Worm (Caenorhabditis elegans) whole organism, L2 larva: ENCODE data around the gene C25H3.3.

Experiments
- C34F6.9 ChIP-seq: fragments of 150-350 bp; optimal IDR thresholded peaks from 2 replicates; lab custom pipeline; 2014; ENCODE audit warnings: missing biosample characterization, missing genetic modification characterization
- F13H6.1 ChIP-seq: sonication (generic microtip); optimal IDR thresholded peaks from 2 replicates; lab custom pipeline; 2016; ENCODE audit warnings: missing genetic modification characterization, missing compliant biosample characterization
- R02D3.7 ChIP-seq: fragments of 150-350 bp; optimal IDR thresholded peaks from 2 replicates; lab custom pipeline; 2014; ENCODE audit warnings: missing biosample characterization, missing genetic modification characterization
- Y55F3AM.14 ChIP-seq: fragments of 200-800 bp; sonication (Bioruptor generic); optimal IDR thresholded peaks from 2 replicates; lab custom pipeline; 2018; ENCODE audit warnings: mild to moderate bottlenecking, missing genetic modification characterization, missing compliant biosample characterization
- ZK546.5 ChIP-seq: sonication (generic microtip); optimal IDR thresholded peaks from 2 replicates; lab custom pipeline; 2017; ENCODE audit warnings: missing biosample characterization, missing genetic modification characterization
- alr-1 ChIP-seq: fragments of 150-350 bp; optimal IDR thresholded peaks from 2 replicates; lab custom pipeline; 2014; ENCODE audit warnings: missing biosample characterization, missing genetic modification characterization
- aly-2 ChIP-seq: fragments of 150-350 bp; optimal IDR thresholded peaks from 2 replicates; lab custom pipeline; 2014; ENCODE audit warnings: missing biosample characterization, missing genetic modification characterization
- ama-1 ChIP-seq: fragments of 150-350 bp; optimal IDR thresholded peaks from 2 replicates; lab custom pipeline; 2018; ENCODE audit warnings: inconsistent platforms
- blmp-1 ChIP-seq: sonication (generic microtip); optimal IDR thresholded peaks from 2 replicates; lab custom pipeline; 2017; ENCODE audit warnings: missing genetic modification characterization, mild to moderate bottlenecking, missing compliant biosample characterization, antibody characterized with exemption, moderate library complexity; ENCODE audit not compliant: insufficient read depth
- ceh-16 ChIP-seq: fragments of 150-350 bp; optimal IDR thresholded peaks from 2 replicates; lab custom pipeline; 2014; ENCODE audit warnings: missing biosample characterization, missing genetic modification characterization
- ceh-82 ChIP-seq: fragments of 150-350 bp; optimal IDR thresholded peaks from 2 replicates; lab custom pipeline; 2014; ENCODE audit warnings: missing biosample characterization, missing genetic modification characterization
- crh-2 ChIP-seq: sonication (generic microtip); optimal IDR thresholded peaks from 2 replicates; lab custom pipeline; 2017; ENCODE audit warnings: missing biosample characterization, missing genetic modification characterization
- dmd-4 ChIP-seq: sonication (generic microtip); optimal IDR thresholded peaks from 2 replicates; lab custom pipeline; 2017; ENCODE audit warnings: missing biosample characterization, missing genetic modification characterization
- egl-27 ChIP-seq: sonication (generic microtip); optimal IDR thresholded peaks from 3 replicates; lab custom pipeline; 2017; ENCODE audit warnings: missing biosample characterization, missing genetic modification reagents, missing genetic modification characterization
- elt-1 ChIP-seq: fragments of 150-350 bp; optimal IDR thresholded peaks from 2 replicates; lab custom pipeline; 2014; ENCODE audit warnings: missing biosample characterization, missing genetic modification characterization
- elt-3 ChIP-seq: sonication (generic microtip); optimal IDR thresholded peaks from 2 replicates; lab custom pipeline; 2017; ENCODE audit warnings: missing biosample characterization, missing genetic modification characterization
- fos-1 ChIP-seq: fragments of 150-350 bp; optimal IDR thresholded peaks from 2 replicates; lab custom pipeline; 2014; ENCODE audit warnings: missing biosample characterization, missing genetic modification characterization
- lin-11 ChIP-seq: fragments of 150-350 bp; sonication (generic microtip); optimal IDR thresholded peaks from 2 replicates; lab custom pipeline; 2014; ENCODE audit warnings: missing biosample characterization, missing genetic modification characterization, inconsistent platforms, mixed read lengths
- lin-39 ChIP-seq: fragments of 150-350 bp; optimal IDR thresholded peaks from 2 replicates; lab custom pipeline; 2014; ENCODE audit warnings: missing biosample characterization, missing genetic modification reagents, missing genetic modification characterization
- lsy-2 ChIP-seq, 2 experiments: fragments of 150-350 bp in 1 of 2; sonication (generic microtip) in 1 of 2; optimal IDR thresholded peaks; 2 replicates each; lab custom pipeline; 2014 to 2017; ENCODE audit warnings: missing biosample characterization in 2 of 2, missing genetic modification characterization in 2 of 2
- mab-5 ChIP-seq: fragments of 150-350 bp; optimal IDR thresholded peaks from 2 replicates; lab custom pipeline; 2014; ENCODE audit warnings: missing biosample characterization, missing genetic modification characterization
- mbf-1 ChIP-seq: sonication (generic microtip); optimal IDR thresholded peaks from 2 replicates; lab custom pipeline; 2017; ENCODE audit warnings: missing biosample characterization, missing genetic modification characterization
- mdl-1 ChIP-seq, 2 experiments: fragments of 150-350 bp in 1 of 2; sonication (generic microtip) in 1 of 2; optimal IDR thresholded peaks; 2 replicates each; lab custom pipeline; 2017; ENCODE audit warnings: missing biosample characterization in 2 of 2, missing genetic modification characterization in 2 of 2
- nhr-10 ChIP-seq: sonication (generic microtip); optimal IDR thresholded peaks from 2 replicates; lab custom pipeline; 2017; ENCODE audit warnings: missing biosample characterization, missing genetic modification characterization
- nhr-11 ChIP-seq: fragments of 150-350 bp; optimal IDR thresholded peaks from 2 replicates; lab custom pipeline; 2014; ENCODE audit warnings: missing biosample characterization, missing genetic modification characterization
- nhr-12 ChIP-seq: fragments of 150-350 bp; optimal IDR thresholded peaks from 2 replicates; lab custom pipeline; 2014; ENCODE audit warnings: missing biosample characterization, missing genetic modification characterization
- nhr-21 ChIP-seq: fragments of 150-350 bp; optimal IDR thresholded peaks from 2 replicates; lab custom pipeline; 2014; ENCODE audit warnings: missing biosample characterization, missing genetic modification characterization
- nhr-23 ChIP-seq: fragments of 150-350 bp; optimal IDR thresholded peaks from 2 replicates; lab custom pipeline; 2014; ENCODE audit warnings: missing biosample characterization, missing genetic modification reagents, missing genetic modification characterization
- nhr-237 ChIP-seq: fragments of 150-350 bp; optimal IDR thresholded peaks from 2 replicates; lab custom pipeline; 2014; ENCODE audit warnings: missing biosample characterization, missing genetic modification characterization
- nhr-25 ChIP-seq: fragments of 150-350 bp; sonication (generic microtip); optimal IDR thresholded peaks from 3 replicates; lab custom pipeline; 2014; ENCODE audit warnings: missing biosample characterization, missing genetic modification characterization
- nhr-6 ChIP-seq: fragments of 150-350 bp; optimal IDR thresholded peaks from 2 replicates; lab custom pipeline; 2014; ENCODE audit warnings: missing biosample characterization, missing genetic modification characterization
- nhr-77 ChIP-seq: fragments of 150-350 bp; optimal IDR thresholded peaks from 2 replicates; lab custom pipeline; 2014; ENCODE audit warnings: missing biosample characterization, missing genetic modification characterization
- peb-1 ChIP-seq: fragments of 150-350 bp; optimal IDR thresholded peaks from 2 replicates; lab custom pipeline; 2014; ENCODE audit warnings: missing biosample characterization, missing genetic modification characterization
- sem-4 ChIP-seq: fragments of 150-350 bp; optimal IDR thresholded peaks from 2 replicates; lab custom pipeline; 2014; ENCODE audit warnings: missing biosample characterization, missing genetic modification reagents, missing genetic modification characterization
- skn-1 ChIP-seq: sonication (generic microtip); optimal IDR thresholded peaks from 2 replicates; lab custom pipeline; 2017; ENCODE audit warnings: missing biosample characterization, missing genetic modification characterization
- sma-3 ChIP-seq: sonication (generic microtip); optimal IDR thresholded peaks from 2 replicates; lab custom pipeline; 2016; ENCODE audit warnings: missing genetic modification reagents, missing genetic modification characterization, missing compliant biosample characterization
- sma-9 ChIP-seq, 2 experiments: fragments of 150-350 bp in 1 of 2; sonication (generic microtip) in 1 of 2; optimal IDR thresholded peaks; 2 replicates each; lab custom pipeline; 2014 to 2016; ENCODE audit warnings: missing genetic modification characterization in 2 of 2, mild to moderate bottlenecking in 1 of 2, missing biosample characterization in 1 of 2, missing compliant biosample characterization in 1 of 2, missing genetic modification reagents in 1 of 2, moderate library complexity in 1 of 2
- snpc-4 ChIP-seq: fragments of 150-350 bp; optimal IDR thresholded peaks from 2 replicates; lab custom pipeline; 2014; ENCODE audit warnings: missing biosample characterization, missing genetic modification characterization
- unc-39 ChIP-seq: fragments of 150-350 bp; optimal IDR thresholded peaks from 2 replicates; lab custom pipeline; 2014; ENCODE audit warnings: missing biosample characterization, missing genetic modification characterization
- unc-55 ChIP-seq: fragments of 150-350 bp; sonication (generic microtip); optimal IDR thresholded peaks from 3 replicates; lab custom pipeline; 2014; ENCODE audit warnings: missing biosample characterization, missing genetic modification reagents, missing genetic modification characterization
- unc-62 ChIP-seq: fragments of 150-350 bp; optimal IDR thresholded peaks from 2 replicates; lab custom pipeline; 2014; ENCODE audit warnings: missing biosample characterization, missing genetic modification reagents, missing genetic modification characterization
- ztf-1 ChIP-seq: fragments of 200-800 bp; sonication (Bioruptor generic); conservative IDR thresholded peaks from 2 replicates; pipeline ENCODE4 v1.3.6; 2022; ENCODE audit warnings: missing genetic modification characterization, missing compliant biosample characterization
- ztf-11 ChIP-seq: sonication (generic microtip); optimal IDR thresholded peaks from 2 replicates; lab custom pipeline; 2017; ENCODE audit warnings: missing biosample characterization, missing genetic modification characterization
- ztf-4 ChIP-seq: fragments of 150-350 bp; optimal IDR thresholded peaks from 2 replicates; lab custom pipeline; 2014; ENCODE audit warnings: missing biosample characterization, missing genetic modification characterization

The C25H3.3 gene

ce11 chrII:5708154-5708553, 14.2 kb downstream of the C25H3.3 start:
- no peak for TF ChIP-seq lin-39 (tag; lab: Kevin White, UChicago)
- no peak for TF ChIP-seq snpc-4 (tag; lab: Kevin White, UChicago)
- no peak for TF ChIP-seq nhr-12 (tag; lab: Kevin White, UChicago)
- no peak for TF ChIP-seq egl-27 (tag; lab: Kevin White, UChicago)
- no peak for TF ChIP-seq alr-1
- TF ChIP-seq unc-62 (GFP tag; lab: Kevin White, UChicago) = no peak
- no peak for TF ChIP-seq nhr-10 (tag; lab: Kevin White, UChicago)
- no peak for TF ChIP-seq unc-39 (tag; lab: Kevin White, UChicago)
- TF ChIP-seq ZK546.5 = no peak
- TF ChIP-seq fos-1 (tag; lab: Kevin White, UChicago) = no peak
- TF ChIP-seq lsy-2 (tag; optimal IDR thresholded peaks at IDR 0.05; lab: Kevin White, UChicago) = peak in 1 of 2 experiments; percentile 19
- TF ChIP-seq sma-3 = no peak
- peak; percentile 28 for TF ChIP-seq unc-55 (GFP tag; lab: Kevin White, UChicago)
- TF ChIP-seq ztf-4 (tag; lab: Kevin White, UChicago) = no peak
- peak; percentile 38 for TF ChIP-seq sem-4 (tag; lab: Kevin White, UChicago)
- peak; percentile 28 for TF ChIP-seq C34F6.9
- no peak for TF ChIP-seq peb-1 (tag; lab: Kevin White, UChicago)

ce11 chrII:5710835-5711234, 16.8 kb downstream of the C25H3.3 start:
- no peak for TF ChIP-seq unc-62 (GFP tag; lab: Kevin White, UChicago)
- no peak for TF ChIP-seq mdl-1 (tag; optimal IDR thresholded peaks at IDR 0.05; lab: Kevin White, UChicago)
- no peak for TF ChIP-seq nhr-10 (tag; lab: Kevin White, UChicago)
- TF ChIP-seq snpc-4 (tag; lab: Kevin White, UChicago) = no peak
- TF ChIP-seq peb-1 (tag; lab: Kevin White, UChicago) = no peak
- TF ChIP-seq dmd-4 (tag; lab: Kevin White, UChicago) = no peak
- TF ChIP-seq lsy-2 (tag; optimal IDR thresholded peaks at IDR 0.05; lab: Kevin White, UChicago) = no peak
- TF ChIP-seq skn-1 (tag; lab: Kevin White, UChicago) = no peak
- no peak for TF ChIP-seq mbf-1 (tag; lab: Kevin White, UChicago)
- TF ChIP-seq ztf-11 (tag; lab: Kevin White, UChicago) = no peak
- no peak for TF ChIP-seq C34F6.9
- TF ChIP-seq unc-55 (GFP tag; lab: Kevin White, UChicago) = no peak
- TF ChIP-seq mab-5 = no peak

ce11 chrII:5712126-5712525, 18.1 kb downstream of the C25H3.3 start:
- TF ChIP-seq egl-27 (tag; lab: Kevin White, UChicago) (no peak), nhr-77 (tag; lab: Kevin White, UChicago) (no peak), nhr-21 (peak; percentile 14), dmd-4 (tag; lab: Kevin White, UChicago) (no peak), unc-62 (GFP tag; lab: Kevin White, UChicago) (no peak)

- TF ChIP-seq nhr-77 (tag; lab: Kevin White, UChicago) (no peak), lin-11 (tag; lab: Kevin White, UChicago) (peak; percentile 76), sem-4 (tag; lab: Kevin White, UChicago) (peak; percentile 69), ama-1 (lab: Kevin White, UChicago) (peak; percentile 34), Y55F3AM.14 (GFP tag; lab: Kevin White, UChicago) (no peak), sma-3 (peak; percentile 53), nhr-21 (peak; percentile 8), elt-1 (tag; lab: Kevin White, UChicago) (no peak), ztf-11 (tag; lab: Kevin White, UChicago) (no peak), ceh-82 (tag; lab: Kevin White, UChicago) (no peak), crh-2 (peak; percentile 86), blmp-1 (no peak), nhr-12 (tag; lab: Kevin White, UChicago) (no peak), fos-1 (tag; lab: Kevin White, UChicago) (peak; percentile 24), ceh-16 (tag; lab: Kevin White, UChicago) (no peak), egl-27 (tag; lab: Kevin White, UChicago) (no peak), nhr-10 (tag; lab: Kevin White, UChicago) (no peak), ZK546.5 (peak; percentile 86), nhr-237 (no peak), snpc-4 (tag; lab: Kevin White, UChicago) (peak; percentile 72), nhr-11 (tag; lab: Kevin White, UChicago) (no peak), mbf-1 (tag; lab: Kevin White, UChicago) (no peak), nhr-6 (tag; lab: Kevin White, UChicago) (no peak), peb-1 (tag; lab: Kevin White, UChicago) (no peak), nhr-23 (tag; lab: Kevin White, UChicago) (no peak), mdl-1 (tag; optimal IDR thresholded peaks at IDR 0.05; lab: Kevin White, UChicago) (no peak), F13H6.1 (tag; lab: Kevin White, UChicago) (peak; percentile 38), ztf-1 (GFP tag; lab: Robert Waterston, UW) (no peak), R02D3.7 (tag; lab: Kevin White, UChicago) (no peak), elt-3 (tag; lab: Kevin White, UChicago) (no peak), sma-9 (GFP tag; optimal IDR thresholded peaks at IDR 0.05; lab: Kevin White, UChicago) (peak; percentile 52), sma-9 (tag; optimal IDR thresholded peaks at IDR 0.05; lab: Kevin White, UChicago) (no peak), nhr-25 (tag; lab: Kevin White, UChicago) (peak; percentile 63), dmd-4 (tag; lab: Kevin White, UChicago) (no peak), skn-1 (tag; lab: Kevin White, UChicago) (no peak), aly-2 (tag; lab: Kevin White, UChicago) (no peak), unc-55 (GFP tag; lab: Kevin White, UChicago) (peak; percentile 89)
Observed at ce11 chrII:5714807-5715206, 20.8 kb downstream of the C25H3.3 start, which contains the start of the genes tiar-1 and lelo-4. tiar-1 (minus strand) TSS chrII:5714823. lelo-4 (plus strand) TSS chrII:5714924.
